Fruit fly (Drosophila melanogaster) whole organism, wandering third instar larva: ENCODE data around the gene brat.

Experiments
- Hr78 ChIP-seq: fragments of >200 bp; optimal IDR thresholded peaks from 2 replicates; lab custom pipeline; 2017; ENCODE audit warnings: missing biosample characterization, missing genetic modification characterization
- brk ChIP-seq: fragments of 200-800 bp; sonication (Bioruptor generic); optimal IDR thresholded peaks from 2 replicates; lab custom pipeline; 2016; ENCODE audit warnings: missing biosample characterization, mild to moderate bottlenecking, missing genetic modification characterization

DNA sequence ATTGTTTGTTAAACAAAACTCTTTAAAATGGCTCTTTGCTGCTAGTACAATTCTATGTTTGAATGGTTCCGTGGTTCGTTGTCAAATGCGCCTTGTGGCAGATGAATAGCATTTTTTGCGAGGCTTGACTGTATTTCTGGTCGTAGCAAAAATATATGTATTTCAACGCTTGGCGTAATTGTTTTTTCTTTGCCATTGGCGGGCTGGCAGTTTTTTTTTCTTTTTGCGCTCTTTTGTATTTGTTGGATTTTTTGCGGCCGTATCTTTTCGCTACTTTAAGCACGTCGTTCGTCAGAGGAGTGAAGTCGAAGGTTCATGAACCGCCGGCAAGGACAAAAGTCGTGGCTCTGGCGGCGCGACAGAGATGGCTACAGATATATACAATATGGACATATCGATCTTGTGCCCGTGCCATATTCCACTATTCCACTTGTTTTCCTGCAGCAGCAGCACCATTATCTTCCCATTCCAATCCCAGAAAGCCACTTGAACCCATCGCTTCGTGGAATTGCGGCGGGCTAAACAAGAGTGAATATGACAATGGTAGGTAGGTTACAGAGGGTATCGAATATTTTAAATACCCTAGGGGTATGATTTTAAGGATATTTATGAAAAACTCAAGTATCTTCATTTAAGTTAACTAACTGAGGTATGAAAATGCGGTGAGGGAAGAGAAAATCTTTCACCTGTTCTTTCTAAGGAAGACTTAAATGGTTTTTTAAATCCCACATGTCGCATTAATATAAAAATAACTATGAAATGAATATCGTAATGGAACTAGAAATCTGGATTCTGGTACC lies 22.5 kb downstream of the brat start:
- TF ChIP-seq brk (GFP tag; lab: Kevin White, UChicago): no peak
- no peak for TF ChIP-seq Hr78 (GFP tag; lab: Kevin White, UChicago)
